Fruit fly (Drosophila melanogaster) whole organism, prepupa: Measurements from ENCODE around the gene CG14451.

Source experiments
- CG10631 ChIP-seq: fragments of 200-800 bp; sonication (Bioruptor generic); optimal IDR thresholded peaks from 2 replicates; lab custom pipeline; 2016; ENCODE audit warnings: missing biosample characterization, missing genetic modification characterization
- CG11294 ChIP-seq: fragments of 200-800 bp; sonication (Bioruptor generic); IDR thresholded peaks from 2 replicates; pipeline ENCODE4 v1.3.6; 2022; ENCODE audit warnings: missing biosample characterization, missing genetic modification characterization
- CG6276 ChIP-seq: fragments of 200-800 bp; sonication (Bioruptor generic); optimal IDR thresholded peaks from 2 replicates; lab custom pipeline; 2017; ENCODE audit warnings: missing biosample characterization, mild to moderate bottlenecking, missing genetic modification characterization
- CG7368 ChIP-seq: fragments of 200-800 bp; sonication (Bioruptor generic); optimal IDR thresholded peaks from 3 replicates; lab custom pipeline; 2016; ENCODE audit warnings: missing biosample characterization, missing genetic modification characterization
- Hr38 ChIP-seq: sonication (Bioruptor generic); optimal IDR thresholded peaks from 2 replicates; lab custom pipeline; 2016; ENCODE audit warnings: missing biosample characterization, missing genetic modification characterization
- OdsH ChIP-seq: fragments of 200-800 bp; sonication (Bioruptor generic); optimal IDR thresholded peaks from 3 replicates; lab custom pipeline; 2016; ENCODE audit warnings: missing biosample characterization, missing genetic modification characterization
- dac ChIP-seq: fragments of 200-800 bp; sonication (Bioruptor generic); optimal IDR thresholded peaks from 2 replicates; lab custom pipeline; 2017; ENCODE audit warnings: missing biosample characterization, mild to moderate bottlenecking, missing genetic modification characterization
- esn ChIP-seq: fragments of 200-800 bp; sonication (Bioruptor generic); optimal IDR thresholded peaks from 2 replicates; lab custom pipeline; 2016; ENCODE audit warnings: missing biosample characterization, mild to moderate bottlenecking, missing genetic modification characterization, moderate library complexity
- fd59A ChIP-seq: fragments of 200-800 bp; sonication (Bioruptor generic); optimal IDR thresholded peaks from 2 replicates; lab custom pipeline; 2017; ENCODE audit warnings: missing biosample characterization, mild to moderate bottlenecking, missing genetic modification characterization, missing genetic modification reagents
- lz ChIP-seq: fragments of 200-800 bp; sonication (Bioruptor generic); optimal IDR thresholded peaks from 3 replicates; lab custom pipeline; 2016; ENCODE audit warnings: missing biosample characterization, missing genetic modification characterization
- vri ChIP-seq: fragments of 200-800 bp; sonication (Bioruptor generic); optimal IDR thresholded peaks from 3 replicates; lab custom pipeline; 2016; ENCODE audit warnings: missing biosample characterization, mild to moderate bottlenecking, missing genetic modification characterization

dm6 chr3L:22749147-22749550 is 27.3 kb upstream of the CG14451 start, which contains the start of gene SPoCk:
- no peak for TF ChIP-seq esn
- TF ChIP-seq Hr38 (GFP tag; lab: Kevin White, UChicago): no peak
- TF ChIP-seq CG10631: no peak
- TF ChIP-seq CG11294 (GFP tag; lab: Robert Waterston, UW): no peak
- no peak for TF ChIP-seq CG6276 (GFP tag; lab: Kevin White, UChicago)
- TF ChIP-seq fd59A (GFP tag; lab: Kevin White, UChicago): no peak
- no peak for TF ChIP-seq dac (GFP tag; lab: Kevin White, UChicago)
- TF ChIP-seq lz (GFP tag; lab: Kevin White, UChicago): no peak
- no peak for TF ChIP-seq OdsH (GFP tag; lab: Kevin White, UChicago)
- no peak for TF ChIP-seq CG7368 (GFP tag; lab: Kevin White, UChicago)
- no peak for TF ChIP-seq vri (GFP tag; lab: Kevin White, UChicago)
